Fruit fly (Drosophila melanogaster) Kc167 (cell line): ENCODE measurements around the gene CG43390.

ENCODE experiments used
- Myc ChIP-seq: fragments of >200 bp; optimal IDR thresholded peaks from 2 replicates; lab custom pipeline; 2017; ENCODE audit warnings: missing external identifiers
- Sin3A ChIP-seq: fragments of >200 bp; optimal IDR thresholded peaks from 2 replicates; lab custom pipeline; 2018; ENCODE audit warnings: missing external identifiers
- h ChIP-seq: fragments of >200 bp; optimal IDR thresholded peaks from 3 replicates; lab custom pipeline; 2018; ENCODE audit warnings: missing external identifiers
- insv ChIP-seq: fragments of >200 bp; optimal IDR thresholded peaks from 3 replicates; lab custom pipeline; 2018; ENCODE audit warnings: missing external identifiers
- psq ChIP-seq: fragments of >200 bp; optimal IDR thresholded peaks from 2 replicates; lab custom pipeline; 2017; ENCODE audit warnings: missing external identifiers
- ttk ChIP-seq: sonication (Bioruptor generic); optimal IDR thresholded peaks from 2 replicates; lab custom pipeline; 2017; ENCODE audit warnings: missing external identifiers

dm6 chr3L:11602040-11602439 is 22.3 kb upstream of the CG43390 start:
- no peak for TF ChIP-seq ttk (lab: Kevin White, UChicago)
- no peak for TF ChIP-seq psq
- no peak for TF ChIP-seq insv (lab: Kevin White, UChicago)
- TF ChIP-seq Sin3A = no peak
- no peak for TF ChIP-seq h (lab: Kevin White, UChicago)
- TF ChIP-seq Myc (lab: Kevin White, UChicago) = no peak
